Worm (Caenorhabditis elegans): Measurements from ENCODE around the gene try-3.

Gene try-3

ce11 chrIV:6548609-6549008 lies 8.3 kb upstream of the try-3 start, which contains the start of gene fan-1 (continued):
- TF ChIP-seq fos-1 (tag; optimal IDR thresholded peaks at IDR 0.05) = peak; percentile 23
- TF ChIP-seq ama-1 (optimal IDR thresholded peaks at IDR 0.05) = no peak
- TF ChIP-seq elt-1 (tag; optimal IDR thresholded peaks at IDR 0.05) = no peak
- TF ChIP-seq sem-4 (tag; optimal IDR thresholded peaks at IDR 0.05) = peak; percentile 20
- peak; percentile 38 for TF ChIP-seq F13H6.1 (tag; optimal IDR thresholded peaks at IDR 0.05)
- peak; percentile 9 for TF ChIP-seq nhr-25 (tag; optimal IDR thresholded peaks at IDR 0.05)
- TF ChIP-seq ZK546.5 (tag; optimal IDR thresholded peaks at IDR 0.05) = no peak
- TF ChIP-seq nhr-10 (tag; optimal IDR thresholded peaks at IDR 0.05) = no peak
- TF ChIP-seq lin-39 (tag; optimal IDR thresholded peaks at IDR 0.05) = no peak
- TF ChIP-seq sma-9 (GFP tag; optimal IDR thresholded peaks at IDR 0.05) = peak; percentile 72
- TF ChIP-seq sma-9 (tag; optimal IDR thresholded peaks at IDR 0.05) = no peak
- TF ChIP-seq blmp-1 (tag; optimal IDR thresholded peaks at IDR 0.05; ENCODE audit: insufficient read depth) = no peak
- no peak for TF ChIP-seq mdl-1 (tag; optimal IDR thresholded peaks at IDR 0.05)

- TF ChIP-seq lin-11 (tag; optimal IDR thresholded peaks at IDR 0.05) (no peak), gmeb-1 (tag; optimal IDR thresholded peaks at IDR 0.05) (no peak), nhr-77 (tag; optimal IDR thresholded peaks at IDR 0.05) (no peak), alr-1 (tag; optimal IDR thresholded peaks at IDR 0.05) (no peak), lin-39 (tag; optimal IDR thresholded peaks at IDR 0.05) (no peak), fos-1 (tag; optimal IDR thresholded peaks at IDR 0.05) (no peak), ceh-16 (tag; optimal IDR thresholded peaks at IDR 0.05) (no peak), mbf-1 (tag; optimal IDR thresholded peaks at IDR 0.05) (no peak), Y55F3AM.14 (GFP tag; optimal IDR thresholded peaks at IDR 0.05) (no peak), nhr-25 (tag; optimal IDR thresholded peaks at IDR 0.05) (no peak), ama-1 (optimal IDR thresholded peaks at IDR 0.05) (no peak), C34F6.9 (tag; optimal IDR thresholded peaks at IDR 0.05) (no peak), nhr-237 (tag; optimal IDR thresholded peaks at IDR 0.05) (no peak), nhr-23 (tag; optimal IDR thresholded peaks at IDR 0.05) (no peak), nhr-11 (tag; optimal IDR thresholded peaks at IDR 0.05) (no peak)
Observed at ce11 chrIV:6552036-6552435, 4.9 kb upstream of the try-3 start.

ce11 chrIV:6554865-6555264 lies 2.1 kb upstream of the try-3 start:
- no peak for TF ChIP-seq egl-27 (tag; optimal IDR thresholded peaks at IDR 0.05)
- TF ChIP-seq crh-2 (tag; optimal IDR thresholded peaks at IDR 0.05) = peak; percentile 47
- TF ChIP-seq gmeb-1 (tag; optimal IDR thresholded peaks at IDR 0.05) = peak; percentile 23
- TF ChIP-seq nhr-11 (tag; optimal IDR thresholded peaks at IDR 0.05) = no peak
- no peak for TF ChIP-seq C34F6.9 (tag; optimal IDR thresholded peaks at IDR 0.05)
- no peak for TF ChIP-seq dmd-4 (tag; optimal IDR thresholded peaks at IDR 0.05)
- TF ChIP-seq R02D3.7 (tag; optimal IDR thresholded peaks at IDR 0.05) = no peak
- no peak for TF ChIP-seq ceh-16 (tag; optimal IDR thresholded peaks at IDR 0.05)
- no peak for TF ChIP-seq unc-55 (GFP tag; optimal IDR thresholded peaks at IDR 0.05)
- TF ChIP-seq ceh-82 (tag; optimal IDR thresholded peaks at IDR 0.05) = no peak
- no peak for TF ChIP-seq elt-1 (tag; optimal IDR thresholded peaks at IDR 0.05)
- TF ChIP-seq nhr-21 (tag; optimal IDR thresholded peaks at IDR 0.05) = peak; percentile 15
- TF ChIP-seq lsy-2 (tag; optimal IDR thresholded peaks at IDR 0.05) = peak in 1 of 2 experiments; percentile 17
- TF ChIP-seq aly-2 (tag; optimal IDR thresholded peaks at IDR 0.05) = no peak
- no peak for TF ChIP-seq ztf-11 (tag; optimal IDR thresholded peaks at IDR 0.05)
- TF ChIP-seq sem-4 (tag; optimal IDR thresholded peaks at IDR 0.05) = no peak
- peak; percentile 26 for TF ChIP-seq sma-3 (GFP tag; optimal IDR thresholded peaks at IDR 0.05)
- no peak for TF ChIP-seq lin-11 (tag; optimal IDR thresholded peaks at IDR 0.05)
- TF ChIP-seq blmp-1 (tag; optimal IDR thresholded peaks at IDR 0.05; ENCODE audit: insufficient read depth) = no peak
- no peak for TF ChIP-seq nhr-6 (tag; optimal IDR thresholded peaks at IDR 0.05)
- no peak for TF ChIP-seq alr-1 (tag; optimal IDR thresholded peaks at IDR 0.05)
- TF ChIP-seq skn-1 (tag; optimal IDR thresholded peaks at IDR 0.05) = no peak
- TF ChIP-seq unc-39 (tag; optimal IDR thresholded peaks at IDR 0.05) = no peak
- TF ChIP-seq fos-1 (tag; optimal IDR thresholded peaks at IDR 0.05) = peak; percentile 97
- no peak for TF ChIP-seq mdl-1 (tag; optimal IDR thresholded peaks at IDR 0.05)
- TF ChIP-seq mbf-1 (tag; optimal IDR thresholded peaks at IDR 0.05) = no peak
- no peak for TF ChIP-seq nhr-23 (tag; optimal IDR thresholded peaks at IDR 0.05)
- TF ChIP-seq ztf-1 (GFP tag; conservative IDR thresholded peaks at IDR 0.05) = no peak
- no peak for TF ChIP-seq Y55F3AM.14 (GFP tag; optimal IDR thresholded peaks at IDR 0.05)
- no peak for TF ChIP-seq nhr-237 (tag; optimal IDR thresholded peaks at IDR 0.05)
- no peak for TF ChIP-seq mab-5 (tag; optimal IDR thresholded peaks at IDR 0.05)
- no peak for TF ChIP-seq zag-1 (tag; optimal IDR thresholded peaks at IDR 0.05)
- no peak for TF ChIP-seq ztf-4 (tag; optimal IDR thresholded peaks at IDR 0.05)
- TF ChIP-seq lin-39 (tag; optimal IDR thresholded peaks at IDR 0.05) = no peak
- no peak for TF ChIP-seq peb-1 (tag; optimal IDR thresholded peaks at IDR 0.05)
- no peak for TF ChIP-seq ZK546.5 (tag; optimal IDR thresholded peaks at IDR 0.05)
- no peak for TF ChIP-seq nhr-77 (tag; optimal IDR thresholded peaks at IDR 0.05)
- TF ChIP-seq unc-62 (GFP tag; optimal IDR thresholded peaks at IDR 0.05) = no peak
- TF ChIP-seq nhr-12 (tag; optimal IDR thresholded peaks at IDR 0.05) = no peak
- TF ChIP-seq nhr-25 (tag; optimal IDR thresholded peaks at IDR 0.05) = no peak
- TF ChIP-seq sma-9 (GFP tag; optimal IDR thresholded peaks at IDR 0.05) = peak; percentile 83
- no peak for TF ChIP-seq sma-9 (tag; optimal IDR thresholded peaks at IDR 0.05)
- no peak for TF ChIP-seq nhr-10 (tag; optimal IDR thresholded peaks at IDR 0.05)
- no peak for TF ChIP-seq lin-13 (GFP tag; optimal IDR thresholded peaks at IDR 0.05)
- TF ChIP-seq ama-1 (optimal IDR thresholded peaks at IDR 0.05) = no peak
- no peak for TF ChIP-seq elt-3 (tag; optimal IDR thresholded peaks at IDR 0.05)
- no peak for TF ChIP-seq snpc-4 (tag; optimal IDR thresholded peaks at IDR 0.05)

Measured in whole organism, L2 larva.